Fruit fly (Drosophila melanogaster): ENCODE data around the gene Pura.

DNA sequence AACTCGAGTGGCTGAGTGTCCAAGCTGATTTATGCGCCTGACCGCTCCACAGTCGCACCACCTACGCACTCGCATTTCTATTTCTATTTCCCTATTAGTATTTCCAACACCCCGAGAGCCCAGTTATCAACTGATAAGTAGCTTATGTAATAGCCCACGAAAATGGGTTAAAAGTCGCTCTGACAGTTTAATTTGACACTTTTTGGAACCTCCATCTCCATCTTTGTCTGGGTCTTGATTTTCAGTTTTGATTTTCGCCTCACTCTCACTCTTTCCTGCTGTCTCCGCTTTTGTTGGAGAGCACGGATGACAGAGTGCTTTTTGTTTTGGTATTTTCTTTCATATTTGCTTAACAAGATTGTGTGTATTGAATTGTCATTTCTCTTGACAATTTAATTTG lies 39.8 kb upstream of the Pura start:
- TF ChIP-seq CG8478 (optimal IDR thresholded peaks at IDR 0.05) (no peak), CTCF (optimal IDR thresholded peaks at IDR 0.05) (no peak)

Measured in S2 (cell line).